Worm (Caenorhabditis elegans) whole organism, young adult: ENCODE measurements around the gene cdk-12.

Source experiments
- B0019.2 ChIP-seq: fragments of 200-800 bp; sonication (Bioruptor generic); conservative IDR thresholded peaks from 2 replicates; pipeline ENCODE4 v1.3.6; 2022; ENCODE audit warnings: missing genetic modification reagents, missing genetic modification characterization, missing compliant biosample characterization
- B0336.3 ChIP-seq: fragments of 200-800 bp; sonication (Bioruptor generic); IDR thresholded peaks from 2 replicates; pipeline ENCODE4 v1.3.6; 2022; ENCODE audit warnings: missing genetic modification characterization, missing compliant biosample characterization
- F33H1.4 ChIP-seq: fragments of 200-800 bp; sonication (Bioruptor generic); IDR thresholded peaks from 2 replicates; pipeline ENCODE4 v1.3.6; 2022; ENCODE audit warnings: missing genetic modification reagents, missing genetic modification characterization, missing compliant biosample characterization
- F49E8.2 ChIP-seq: sonication (generic microtip); optimal IDR thresholded peaks from 3 replicates; lab custom pipeline; 2017; ENCODE audit warnings: missing genetic modification characterization, mild to moderate bottlenecking, missing compliant biosample characterization, antibody characterized with exemption, moderate library complexity; ENCODE audit not compliant: insufficient read depth
- F55B11.4 ChIP-seq: sonication (generic microtip); optimal IDR thresholded peaks from 2 replicates; lab custom pipeline; 2016; ENCODE audit warnings: missing compliant biosample characterization, missing genetic modification characterization, borderline replicate concordance; ENCODE audit not compliant: insufficient read depth
- T07F8.4 ChIP-seq: sonication (generic microtip); optimal IDR thresholded peaks from 2 replicates; lab custom pipeline; 2016; ENCODE audit warnings: mild to moderate bottlenecking, missing genetic modification characterization, moderate library complexity, missing compliant biosample characterization
- Y56A3A.18 ChIP-seq: fragments of 200-800 bp; sonication (Bioruptor generic); IDR thresholded peaks from 2 replicates; pipeline ENCODE4 v1.3.6; 2022; ENCODE audit warnings: missing genetic modification reagents, missing genetic modification characterization, missing compliant biosample characterization
- aptf-2 ChIP-seq: fragments of 200-800 bp; sonication (Bioruptor generic); conservative IDR thresholded peaks from 2 replicates; pipeline ENCODE4 v1.3.6; 2022; ENCODE audit warnings: missing genetic modification reagents, missing genetic modification characterization, missing compliant biosample characterization
- bed-1 ChIP-seq: fragments of 200-800 bp; sonication (Bioruptor generic); IDR thresholded peaks from 2 replicates; pipeline ENCODE4 v1.3.6; 2022; ENCODE audit warnings: missing genetic modification reagents, missing genetic modification characterization, missing compliant biosample characterization
- bed-2 ChIP-seq: fragments of 200-800 bp; sonication (Bioruptor generic); IDR thresholded peaks from 2 replicates; pipeline ENCODE4 v1.3.6; 2022; ENCODE audit warnings: missing genetic modification reagents, missing genetic modification characterization, missing compliant biosample characterization
- cebp-1 ChIP-seq, 2 experiments: fragments of 200-800 bp in 1 of 2; sonication (Bioruptor generic) in 1 of 2; sonication (generic microtip) in 1 of 2; IDR thresholded peaks in 1 of 2; optimal IDR thresholded peaks in 1 of 2; 2 replicates each; pipeline versions ENCODE4 v1.3.6 to Lab custom; 2017 to 2022; ENCODE audit warnings: missing compliant biosample characterization in 2 of 2, missing genetic modification characterization in 2 of 2, mild to moderate bottlenecking in 1 of 2, missing genetic modification reagents in 1 of 2, moderate library complexity in 1 of 2
- cebp-2 ChIP-seq: fragments of 200-800 bp; sonication (Bioruptor generic); IDR thresholded peaks from 2 replicates; pipeline ENCODE4 v1.3.6; 2022; ENCODE audit warnings: missing genetic modification characterization, missing compliant biosample characterization
- ceh-58 ChIP-seq: fragments of 200-800 bp; sonication (Bioruptor generic); IDR thresholded peaks from 2 replicates; pipeline ENCODE4 v1.3.6; 2022; ENCODE audit warnings: missing genetic modification characterization, missing compliant biosample characterization
- die-1 ChIP-seq: sonication (generic microtip); optimal IDR thresholded peaks from 2 replicates; lab custom pipeline; 2016; ENCODE audit warnings: missing genotype, mild to moderate bottlenecking, missing genetic modification characterization, missing compliant biosample characterization
- dox-1 ChIP-seq: fragments of 200-800 bp; sonication (Bioruptor generic); IDR thresholded peaks from 2 replicates; pipeline ENCODE4 v1.3.6; 2022; ENCODE audit warnings: missing genetic modification reagents, missing genetic modification characterization, missing compliant biosample characterization
- egrh-3 ChIP-seq: fragments of 200-800 bp; sonication (Bioruptor generic); IDR thresholded peaks from 2 replicates; pipeline ENCODE4 v1.3.6; 2022; ENCODE audit warnings: missing genetic modification reagents, missing genetic modification characterization, missing compliant biosample characterization
- ekl-4 ChIP-seq: fragments of 200-800 bp; sonication (Bioruptor generic); IDR thresholded peaks from 2 replicates; pipeline ENCODE4 v1.3.6; 2022; ENCODE audit warnings: missing genetic modification reagents, missing genetic modification characterization, missing compliant biosample characterization
- hlh-12 ChIP-seq: sonication (generic microtip); optimal IDR thresholded peaks from 2 replicates; lab custom pipeline; 2016; ENCODE audit warnings: missing genetic modification characterization, missing compliant biosample characterization
- hsf-1 ChIP-seq: fragments of 200-800 bp; sonication (Bioruptor generic); IDR thresholded peaks from 2 replicates; pipeline ENCODE4 v1.3.6; 2022; ENCODE audit warnings: missing genetic modification reagents, missing genetic modification characterization, missing compliant biosample characterization
- let-607 ChIP-seq, 2 experiments: fragments of 200-800 bp in 1 of 2; sonication (Bioruptor generic) in 1 of 2; sonication (generic microtip) in 1 of 2; optimal IDR thresholded peaks; 2 replicates each; lab custom pipeline; 2016 to 2018; ENCODE audit warnings: mild to moderate bottlenecking in 2 of 2, missing compliant biosample characterization in 2 of 2, missing genetic modification characterization in 2 of 2, moderate library complexity in 2 of 2, missing genotype in 1 of 2
- lin-40 ChIP-seq: sonication (generic microtip); optimal IDR thresholded peaks from 2 replicates; lab custom pipeline; 2016; ENCODE audit warnings: missing genetic modification characterization, mild to moderate bottlenecking, missing compliant biosample characterization, missing genotype, missing genetic modification reagents
- lsl-1 ChIP-seq: fragments of 200-800 bp; sonication (Bioruptor generic); optimal IDR thresholded peaks from 2 replicates; lab custom pipeline; 2018; ENCODE audit warnings: mild to moderate bottlenecking, missing genetic modification characterization, moderate library complexity, missing compliant biosample characterization
- madf-8 ChIP-seq: fragments of 200-800 bp; sonication (Bioruptor generic); conservative IDR thresholded peaks from 2 replicates; pipeline ENCODE4 v1.3.6; 2022; ENCODE audit warnings: missing genetic modification reagents, missing genetic modification characterization, missing compliant biosample characterization
- mcd-1 ChIP-seq: fragments of 200-800 bp; sonication (Bioruptor generic); IDR thresholded peaks from 2 replicates; pipeline ENCODE4 v1.3.6; 2022; ENCODE audit warnings: missing genetic modification reagents, missing genetic modification characterization, missing compliant biosample characterization
- nhr-120 ChIP-seq: fragments of 200-800 bp; sonication (Bioruptor generic); IDR thresholded peaks from 2 replicates; pipeline ENCODE4 v1.3.6; 2022; ENCODE audit warnings: missing genetic modification characterization, missing compliant biosample characterization
- nhr-80 ChIP-seq: sonication (generic microtip); optimal IDR thresholded peaks from 2 replicates; lab custom pipeline; 2016; ENCODE audit warnings: missing genetic modification characterization, missing compliant biosample characterization
- pbrm-1 ChIP-seq: fragments of 200-800 bp; sonication (Bioruptor generic); IDR thresholded peaks from 2 replicates; pipeline ENCODE4 v1.3.6; 2022; ENCODE audit warnings: missing genetic modification reagents, missing genetic modification characterization, missing compliant biosample characterization
- sdz-38 ChIP-seq: sonication (generic microtip); optimal IDR thresholded peaks from 2 replicates; lab custom pipeline; 2016; ENCODE audit warnings: missing genotype, missing genetic modification characterization, missing compliant biosample characterization
- snpc-1.1 ChIP-seq: sonication (generic microtip); optimal IDR thresholded peaks from 2 replicates; lab custom pipeline; 2017; ENCODE audit warnings: missing genetic modification characterization, mild to moderate bottlenecking, missing compliant biosample characterization, antibody characterized with exemption, moderate library complexity, missing genotype, missing genetic modification reagents; ENCODE audit not compliant: insufficient read depth
- snpc-1.3 ChIP-seq: sonication (generic microtip); optimal IDR thresholded peaks from 2 replicates; lab custom pipeline; 2017; ENCODE audit warnings: missing genetic modification characterization, mild to moderate bottlenecking, missing compliant biosample characterization, antibody characterized with exemption, moderate library complexity, missing genotype, missing genetic modification reagents; ENCODE audit not compliant: insufficient read depth
- snpc-4 ChIP-seq, 5 experiments: fragments of 150-350 bp in 1 of 5; sonication (generic microtip) in 4 of 5; optimal IDR thresholded peaks; 2 replicates each; lab custom pipeline; 2014 to 2018; ENCODE audit warnings: missing genetic modification characterization in 5 of 5, missing biosample characterization in 3 of 5, antibody characterized with exemption in 2 of 5, mild to moderate bottlenecking in 2 of 5, missing compliant biosample characterization in 2 of 5, missing genotype in 2 of 5, moderate library complexity in 2 of 5, missing genetic modification reagents in 1 of 5
- sptf-2 ChIP-seq: fragments of 200-800 bp; sonication (Bioruptor generic); optimal IDR thresholded peaks from 2 replicates; lab custom pipeline; 2018; ENCODE audit warnings: mild to moderate bottlenecking, missing genetic modification characterization, missing compliant biosample characterization
- tlf-1 ChIP-seq: fragments of 200-800 bp; sonication (Bioruptor generic); optimal IDR thresholded peaks from 2 replicates; lab custom pipeline; 2018; ENCODE audit warnings: mild to moderate bottlenecking, missing genetic modification characterization, missing compliant biosample characterization
- ztf-22 ChIP-seq: fragments of 200-800 bp; sonication (Bioruptor generic); optimal IDR thresholded peaks from 2 replicates; lab custom pipeline; 2018; ENCODE audit warnings: mild to moderate bottlenecking, missing genetic modification characterization, moderate library complexity, missing compliant biosample characterization
- ztf-25 ChIP-seq: fragments of 200-800 bp; sonication (Bioruptor generic); IDR thresholded peaks from 2 replicates; pipeline ENCODE4 v1.3.6; 2022; ENCODE audit warnings: missing genetic modification reagents, missing genetic modification characterization, missing compliant biosample characterization
- ztf-26 ChIP-seq: sonication (generic microtip); optimal IDR thresholded peaks from 2 replicates; lab custom pipeline; 2017; ENCODE audit warnings: missing genetic modification characterization, missing compliant biosample characterization

cdk-12 gene

DNA sequence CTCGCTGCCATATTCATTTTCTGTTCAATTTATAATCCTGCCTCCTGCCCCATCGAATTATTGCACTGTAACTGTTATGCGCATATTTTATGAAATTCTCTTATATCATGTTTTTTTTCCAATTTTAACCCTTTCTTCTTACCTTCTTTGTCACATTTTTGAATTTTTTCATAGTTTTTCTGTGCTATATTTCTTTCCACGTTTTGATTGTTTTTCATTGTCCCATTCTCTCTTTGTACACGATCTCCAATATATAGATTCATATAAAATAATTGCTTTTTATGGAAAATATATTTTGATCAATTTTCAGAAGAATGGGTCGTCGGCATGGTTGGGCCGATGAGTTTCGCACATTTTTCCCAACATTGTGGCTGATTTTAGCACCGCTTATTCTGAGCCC lies 17.0 kb downstream of the cdk-12 start, which contains the start of gene B0285.6:
Gene B0285.6, plus strand, starts transcription at position 301 of the 400 bp plus-strand sequence.
- TF ChIP-seq bed-2 (GFP tag; lab: Robert Waterston, UW) (no peak), F33H1.4 (GFP tag; lab: Robert Waterston, UW) (no peak), snpc-1.3 (tag; lab: Kevin White, UChicago) (no peak), sptf-2 (GFP tag; lab: Kevin White, UChicago) (no peak), T07F8.4 (tag; lab: Kevin White, UChicago) (no peak), F49E8.2 (tag; lab: Kevin White, UChicago) (no peak), cebp-2 (no peak), mcd-1 (GFP tag; lab: Robert Waterston, UW) (no peak), ceh-58 (GFP tag; lab: Robert Waterston, UW) (no peak), F55B11.4 (tag; lab: Kevin White, UChicago) (no peak)

DNA sequence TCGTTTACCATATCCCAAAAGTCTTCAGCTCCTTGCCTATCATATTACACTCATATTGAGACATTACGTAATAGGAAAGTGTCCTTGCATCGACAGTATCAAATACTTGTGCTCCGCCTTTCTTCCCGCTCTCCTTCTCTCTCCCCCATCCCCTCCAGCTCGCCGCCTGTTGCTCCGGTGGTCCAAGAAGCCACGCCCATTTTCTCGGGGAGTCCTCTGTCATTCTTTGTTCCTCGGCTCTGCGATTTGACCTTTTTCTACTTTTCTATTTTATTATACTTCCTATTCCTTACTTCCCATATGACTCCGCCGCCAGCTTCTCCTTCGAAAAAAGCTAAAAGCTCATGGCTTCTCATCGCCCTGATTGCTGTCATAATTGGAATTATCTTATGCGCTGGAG lies 23.6 kb downstream of the cdk-12 start, which contains the start of gene mnp-1:
Gene mnp-1, plus strand, starts transcription at position 211 of the 400 bp plus-strand sequence.
- no peak for TF ChIP-seq bed-1 (GFP tag; lab: Robert Waterston, UW)
- TF ChIP-seq Y56A3A.18 (GFP tag; lab: Robert Waterston, UW) = no peak
- no peak for TF ChIP-seq pbrm-1 (GFP tag; lab: Robert Waterston, UW)
- TF ChIP-seq aptf-2 (GFP tag; lab: Robert Waterston, UW) = no peak
- no peak for TF ChIP-seq lin-40 (tag; lab: Kevin White, UChicago)
- TF ChIP-seq dox-1 (GFP tag; lab: Robert Waterston, UW) = no peak
- TF ChIP-seq let-607 (tag; optimal IDR thresholded peaks at IDR 0.05; lab: Kevin White, UChicago) = no peak
- TF ChIP-seq hlh-12 (tag; lab: Kevin White, UChicago) = no peak
- no peak for TF ChIP-seq mcd-1 (GFP tag; lab: Robert Waterston, UW)
- no peak for TF ChIP-seq sdz-38 (tag; lab: Kevin White, UChicago)
- TF ChIP-seq cebp-1 (GFP tag; IDR thresholded peaks at IDR 0.05; lab: Robert Waterston, UW) = no peak
- TF ChIP-seq cebp-1 (tag; optimal IDR thresholded peaks at IDR 0.05; lab: Kevin White, UChicago) = no peak
- no peak for TF ChIP-seq snpc-1.1
- TF ChIP-seq die-1 (tag; lab: Kevin White, UChicago) = no peak
- no peak for TF ChIP-seq B0336.3
- no peak for TF ChIP-seq nhr-120 (GFP tag; lab: Robert Waterston, UW)
- no peak for TF ChIP-seq ztf-26 (tag; lab: Kevin White, UChicago)
- TF ChIP-seq, all 124 proteins: peak for 0

DNA sequence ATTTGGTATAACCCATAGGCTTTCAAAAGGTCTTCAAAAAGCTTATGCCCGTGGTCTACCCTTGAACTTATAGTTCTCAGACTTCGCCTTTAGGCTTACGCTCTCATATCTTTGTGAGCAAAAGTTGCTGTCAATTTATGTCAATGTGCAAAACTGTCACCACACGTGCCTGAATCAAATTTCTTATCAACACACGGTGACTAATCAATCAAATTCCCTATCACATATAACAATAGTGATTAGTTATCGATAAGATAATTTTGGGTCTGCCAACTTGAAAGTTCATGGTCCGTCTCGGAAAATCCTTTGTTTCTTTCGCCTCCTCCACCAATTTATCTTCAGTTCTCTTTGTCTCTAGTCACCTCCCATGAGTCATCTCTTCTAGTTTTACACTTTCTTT lies 24.6 kb downstream of the cdk-12 start:
- TF ChIP-seq nhr-80 (tag; lab: Kevin White, UChicago) = peak; percentile 34
- no peak for TF ChIP-seq hsf-1

DNA sequence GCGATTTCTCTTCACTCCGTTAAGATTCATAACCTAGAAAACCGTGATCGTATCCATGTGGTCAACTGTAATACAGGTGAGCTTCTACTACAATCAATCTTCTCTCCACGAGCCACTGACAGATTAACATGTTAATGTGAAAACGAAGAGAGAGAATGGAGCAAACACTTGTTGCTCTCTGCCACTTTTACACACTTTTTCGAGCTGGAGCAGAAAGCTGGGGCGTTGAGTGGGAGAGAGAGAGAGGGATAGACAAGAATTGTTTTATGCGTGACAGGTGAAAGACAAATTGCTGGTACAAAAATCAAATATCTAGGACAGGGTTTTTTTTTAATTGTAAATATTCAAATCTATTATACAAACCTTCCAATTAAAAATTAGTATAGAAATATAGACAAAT lies 25.6 kb downstream of the cdk-12 start:
- TF ChIP-seq cebp-1 (GFP tag; IDR thresholded peaks at IDR 0.05; lab: Robert Waterston, UW) (no peak), cebp-1 (tag; optimal IDR thresholded peaks at IDR 0.05; lab: Kevin White, UChicago) (no peak), ztf-25 (GFP tag; lab: Robert Waterston, UW) (no peak), aptf-2 (GFP tag; lab: Robert Waterston, UW) (no peak), ekl-4 (GFP tag; lab: Robert Waterston, UW) (no peak), sptf-2 (GFP tag; lab: Kevin White, UChicago) (no peak), madf-8 (GFP tag; lab: Robert Waterston, UW) (no peak), tlf-1 (GFP tag; lab: Kevin White, UChicago) (no peak), B0019.2 (GFP tag; lab: Robert Waterston, UW) (no peak), hlh-12 (tag; lab: Kevin White, UChicago) (no peak), lsl-1 (GFP tag; lab: Kevin White, UChicago) (no peak), egrh-3 (no peak), ztf-22 (GFP tag; lab: Kevin White, UChicago) (no peak), snpc-4 (GFP tag; optimal IDR thresholded peaks at IDR 0.05; lab: Kevin White, UChicago) (no peak), snpc-4 (tag; optimal IDR thresholded peaks at IDR 0.05; lab: Kevin White, UChicago) (no peak), B0336.3 (no peak)
